Fruit fly (Drosophila melanogaster) whole organism, pupa: ENCODE data around the gene bnl.
A peak's percentile ranks its signal among the peaks of the same experiment; 100 is the strongest.

Experiments
- CG10348 ChIP-seq: fragments of 200-800 bp; sonication (Bioruptor generic); IDR thresholded peaks from 2 replicates; pipeline ENCODE4 v1.3.6; 2022; ENCODE audit warnings: missing biosample characterization, missing genetic modification characterization
- CG12605 ChIP-seq: fragments of 200-800 bp; sonication (Bioruptor generic); IDR thresholded peaks from 2 replicates; pipeline ENCODE4 v1.3.6; 2022; ENCODE audit warnings: missing biosample characterization, missing genetic modification characterization
- CG13204 ChIP-seq: fragments of 200-800 bp; sonication (Bioruptor generic); optimal IDR thresholded peaks from 2 replicates; lab custom pipeline; 2018; ENCODE audit warnings: missing biosample characterization, mild to moderate bottlenecking, missing genetic modification characterization, moderate library complexity
- CG14655 ChIP-seq: fragments of 200-800 bp; sonication (Bioruptor generic); optimal IDR thresholded peaks from 3 replicates; lab custom pipeline; 2017; ENCODE audit warnings: mild to moderate bottlenecking, missing biosample characterization, missing genetic modification reagents, missing genetic modification characterization
- CG15710 ChIP-seq: fragments of 200-800 bp; sonication (Bioruptor generic); optimal IDR thresholded peaks from 2 replicates; lab custom pipeline; 2018; ENCODE audit warnings: missing biosample characterization, mild to moderate bottlenecking, missing genetic modification characterization, moderate library complexity
- CG17806 ChIP-seq: fragments of 200-800 bp; sonication (Bioruptor generic); optimal IDR thresholded peaks from 2 replicates; lab custom pipeline; 2018; ENCODE audit warnings: missing biosample characterization, mild to moderate bottlenecking, missing genetic modification characterization, moderate library complexity
- CG32121 ChIP-seq: fragments of 200-800 bp; sonication (Bioruptor generic); IDR thresholded peaks from 2 replicates; pipeline ENCODE4 v1.3.6; 2022; ENCODE audit warnings: missing biosample characterization, missing genetic modification characterization
- CG34367 ChIP-seq: fragments of 200-800 bp; sonication (Bioruptor generic); optimal IDR thresholded peaks from 2 replicates; lab custom pipeline; 2018; ENCODE audit warnings: missing biosample characterization, mild to moderate bottlenecking, missing genetic modification characterization
- CG4496 ChIP-seq: fragments of 200-800 bp; sonication (Bioruptor generic); IDR thresholded peaks from 3 replicates; pipeline ENCODE4 v1.3.6; 2022; ENCODE audit warnings: missing biosample characterization, missing genetic modification characterization
- CG8159 ChIP-seq: fragments of 200-800 bp; sonication (Bioruptor generic); optimal IDR thresholded peaks from 3 replicates; lab custom pipeline; 2018; ENCODE audit warnings: missing biosample characterization, mild to moderate bottlenecking, missing genetic modification characterization, moderate library complexity
- CG8301 ChIP-seq: fragments of 200-800 bp; sonication (Bioruptor generic); optimal IDR thresholded peaks from 2 replicates; lab custom pipeline; 2018; ENCODE audit warnings: missing biosample characterization, mild to moderate bottlenecking, missing genetic modification characterization
- CG9948 ChIP-seq: fragments of 200-800 bp; sonication (Bioruptor generic); optimal IDR thresholded peaks from 2 replicates; lab custom pipeline; 2018; ENCODE audit warnings: missing biosample characterization, mild to moderate bottlenecking, missing genetic modification characterization, moderate library complexity
- D1 ChIP-seq: fragments of 200-800 bp; sonication (Bioruptor generic); optimal IDR thresholded peaks from 2 replicates; lab custom pipeline; 2018; ENCODE audit warnings: missing biosample characterization, mild to moderate bottlenecking, missing genetic modification characterization, moderate library complexity
- EcR ChIP-seq: fragments of 200-800 bp; sonication (Bioruptor generic); optimal IDR thresholded peaks from 3 replicates; lab custom pipeline; 2019; ENCODE audit warnings: missing biosample characterization, missing genetic modification characterization, mild to moderate bottlenecking, moderate library complexity, missing genetic modification reagents
- Ets98B ChIP-seq: fragments of 200-800 bp; sonication (Bioruptor generic); IDR thresholded peaks from 2 replicates; pipeline ENCODE4 v1.3.6; 2022; ENCODE audit warnings: missing biosample characterization, missing genetic modification characterization
- Pif1A ChIP-seq: fragments of 200-800 bp; sonication (Bioruptor generic); optimal IDR thresholded peaks from 3 replicates; lab custom pipeline; 2016; ENCODE audit warnings: missing biosample characterization, missing genetic modification characterization
- Pif1B ChIP-seq: fragments of 200-800 bp; sonication (Bioruptor generic); optimal IDR thresholded peaks from 3 replicates; lab custom pipeline; 2016; ENCODE audit warnings: missing biosample characterization, missing genetic modification characterization
- Snoo ChIP-seq: fragments of 200-800 bp; sonication (Bioruptor generic); optimal IDR thresholded peaks from 3 replicates; lab custom pipeline; 2017; ENCODE audit warnings: missing biosample characterization, mild to moderate bottlenecking, missing genetic modification characterization, inconsistent platforms
- fd96Ca ChIP-seq: fragments of 200-800 bp; sonication (Bioruptor generic); IDR thresholded peaks from 3 replicates; pipeline ENCODE4 v1.3.6; 2022; ENCODE audit warnings: missing biosample characterization, missing genetic modification characterization
- gl ChIP-seq: fragments of 200-800 bp; sonication (Bioruptor generic); optimal IDR thresholded peaks from 2 replicates; lab custom pipeline; 2018; ENCODE audit warnings: missing biosample characterization, mild to moderate bottlenecking, missing genetic modification characterization
- rn ChIP-seq: fragments of 200-800 bp; sonication (Bioruptor generic); IDR thresholded peaks from 2 replicates; pipeline ENCODE4 v1.3.6; 2022; ENCODE audit warnings: missing biosample characterization, missing genetic modification characterization

bnl gene

dm6 chr3R:19807745-19808429 is 28.7 kb downstream of the bnl start:
- 0 out of 3 replicates have a peak, but pooled peaks have one; percentile 8 for TF ChIP-seq CG4496
- peak; percentile 48 for TF ChIP-seq CG9948
- TF ChIP-seq Pif1B (GFP tag; lab: Kevin White, UChicago), result peak; percentile 28
- TF ChIP-seq gl (tag; lab: Kevin White, UChicago), result no peak
- TF ChIP-seq CG8159 (tag; lab: Kevin White, UChicago), result no peak
- TF ChIP-seq CG34367 (tag; lab: Kevin White, UChicago), result peak; percentile 11
- TF ChIP-seq CG8301 (tag; lab: Kevin White, UChicago), result peak; percentile 5
- no peak for TF ChIP-seq EcR (GFP tag; lab: Kevin White, UChicago)
- TF ChIP-seq CG14655 (GFP tag; lab: Kevin White, UChicago), result peak; percentile 47
- peak; percentile 11 for TF ChIP-seq CG15710 (tag; lab: Kevin White, UChicago)

dm6 chr3R:19807148-19807547 is 29.5 kb downstream of the bnl start:
- TF ChIP-seq CG9948 (no peak), CG15710 (tag; lab: Kevin White, UChicago) (no peak), CG4496 (no peak), CG12605 (no peak), gl (tag; lab: Kevin White, UChicago) (no peak), Pif1A (no peak), CG8301 (tag; lab: Kevin White, UChicago) (no peak), Ets98B (GFP tag; lab: Robert Waterston, UW) (no peak), EcR (GFP tag; lab: Kevin White, UChicago) (no peak), CG8159 (tag; lab: Kevin White, UChicago) (no peak), CG17806 (no peak), CG14655 (GFP tag; lab: Kevin White, UChicago) (no peak), Pif1B (GFP tag; lab: Kevin White, UChicago) (no peak), Snoo (tag; lab: Kevin White, UChicago) (no peak), CG10348 (GFP tag; lab: Robert Waterston, UW) (no peak), CG13204 (GFP tag; lab: Kevin White, UChicago) (no peak), fd96Ca (GFP tag; lab: Robert Waterston, UW) (no peak), CG32121 (GFP tag; lab: Robert Waterston, UW) (no peak)

- TF ChIP-seq CG8159 (tag; lab: Kevin White, UChicago) (no peak), gl (tag; lab: Kevin White, UChicago) (no peak), CG10348 (GFP tag; lab: Robert Waterston, UW) (no peak), CG4496 (no peak), CG15710 (tag; lab: Kevin White, UChicago) (no peak), CG8301 (tag; lab: Kevin White, UChicago) (no peak), Pif1A (no peak), CG32121 (GFP tag; lab: Robert Waterston, UW) (no peak), CG17806 (no peak), rn (no peak)
- TF ChIP-seq, all 21 proteins: peak for 0
These were observed 31.7 kb downstream of the bnl start for dm6 chr3R:19804905-19805304.

- no peak for TF ChIP-seq CG4496
- TF ChIP-seq CG12605, result no peak
- TF ChIP-seq CG32121 (GFP tag; lab: Robert Waterston, UW), result no peak
- no peak for TF ChIP-seq CG15710 (tag; lab: Kevin White, UChicago)
- TF ChIP-seq CG9948, result no peak
- no peak for TF ChIP-seq CG8301 (tag; lab: Kevin White, UChicago)
- no peak for TF ChIP-seq gl (tag; lab: Kevin White, UChicago)
- no peak for TF ChIP-seq fd96Ca (GFP tag; lab: Robert Waterston, UW)
- TF ChIP-seq CG13204 (GFP tag; lab: Kevin White, UChicago), result no peak
- no peak for TF ChIP-seq CG10348 (GFP tag; lab: Robert Waterston, UW)
- no peak for TF ChIP-seq CG8159 (tag; lab: Kevin White, UChicago)
- TF ChIP-seq CG34367 (tag; lab: Kevin White, UChicago), result no peak
- no peak for TF ChIP-seq Pif1A
- no peak for TF ChIP-seq Ets98B (GFP tag; lab: Robert Waterston, UW)
These were observed 33.1 kb downstream of the bnl start for dm6 chr3R:19803539-19803938.

dm6 chr3R:19802508-19802907 is 34.1 kb downstream of the bnl start:
- TF ChIP-seq rn (no peak), CG32121 (GFP tag; lab: Robert Waterston, UW) (no peak), CG8301 (tag; lab: Kevin White, UChicago) (no peak), CG15710 (tag; lab: Kevin White, UChicago) (no peak), D1 (tag; lab: Kevin White, UChicago) (peak; percentile 2), Pif1B (GFP tag; lab: Kevin White, UChicago) (no peak), CG12605 (peak; percentile 15; the same call in 1 of the 2 replicates), EcR (GFP tag; lab: Kevin White, UChicago) (peak; percentile 44), fd96Ca (GFP tag; lab: Robert Waterston, UW) (no peak), CG8159 (tag; lab: Kevin White, UChicago) (no peak), CG13204 (GFP tag; lab: Kevin White, UChicago) (no peak), gl (tag; lab: Kevin White, UChicago) (no peak)
- TF ChIP-seq, all 21 proteins: peak for 3

dm6 chr3R:19801752-19802151 is 34.9 kb downstream of the bnl start:
- TF ChIP-seq CG8159 (tag; lab: Kevin White, UChicago) (peak; percentile 9), CG10348 (GFP tag; lab: Robert Waterston, UW) (no peak), gl (tag; lab: Kevin White, UChicago) (no peak), CG12605 (no peak), CG9948 (no peak)
